Fruit fly (Drosophila melanogaster): ENCODE results near the gene SmD2.

The SmD2 gene

dm6 chr3R:6309676-6310075 is 36.0 kb downstream of the SmD2 start, which contains the start of gene CG31560:
Gene CG31560, plus strand, starts transcription at chr3R:6309976.
- TF ChIP-seq N (GFP tag; optimal IDR thresholded peaks at IDR 0.05) (no peak), br (GFP tag; optimal IDR thresholded peaks at IDR 0.05) (no peak), brk (GFP tag; optimal IDR thresholded peaks at IDR 0.05) (no peak), Dif (GFP tag; optimal IDR thresholded peaks at IDR 0.05; ENCODE audit: partially characterized antibody) (no peak), Sp1 (GFP tag; optimal IDR thresholded peaks at IDR 0.05) (no peak), GATAd (GFP tag; optimal IDR thresholded peaks at IDR 0.05) (no peak), dl (GFP tag; optimal IDR thresholded peaks at IDR 0.05; ENCODE audit: insufficient read depth in 1 of 2, partially characterized antibody in 2 of 2) (no peak), tai (GFP tag; optimal IDR thresholded peaks at IDR 0.05) (no peak), woc (GFP tag; optimal IDR thresholded peaks at IDR 0.05) (no peak), Hr83 (GFP tag; optimal IDR thresholded peaks at IDR 0.05; ENCODE audit: poor library complexity, severe bottlenecking) (no peak), Hnf4 (GFP tag; optimal IDR thresholded peaks at IDR 0.05) (no peak), Dfd (GFP tag; optimal IDR thresholded peaks at IDR 0.05) (no peak), h (GFP tag; optimal IDR thresholded peaks at IDR 0.05) (no peak), OdsH (GFP tag; optimal IDR thresholded peaks at IDR 0.05) (no peak), Jra (GFP tag; optimal IDR thresholded peaks at IDR 0.05) (no peak), Abd-B (GFP tag; optimal IDR thresholded peaks at IDR 0.05) (no peak), CG32264 (GFP tag; optimal IDR thresholded peaks at IDR 0.05) (no peak), foxo (GFP tag; optimal IDR thresholded peaks at IDR 0.05) (no peak), dsf (GFP tag; optimal IDR thresholded peaks at IDR 0.05; ENCODE audit: borderline replicate concordance) (no peak), sage (GFP tag; optimal IDR thresholded peaks at IDR 0.05) (no peak)

- TF ChIP-seq HLH106 (tag; optimal IDR thresholded peaks at IDR 0.05) (no peak), sage (GFP tag; optimal IDR thresholded peaks at IDR 0.05) (no peak)
These were observed 39.1 kb downstream of the SmD2 start, which contains the start of gene CG46026 for dm6 chr3R:6306584-6306983. Gene CG46026, plus strand, starts transcription at chr3R:6306884.

- TF ChIP-seq Vsx2 (GFP tag; optimal IDR thresholded peaks at IDR 0.05; ENCODE audit: partially characterized antibody) = no peak
These were observed 40.8 kb downstream of the SmD2 start, which contains the start of gene Osi16 for dm6 chr3R:6304947-6305346. Gene Osi16, plus strand, starts transcription at chr3R:6305247.

dm6 chr3R:6303738-6304137 is 42.0 kb downstream of the SmD2 start, which contains the start of gene CG46396:
Gene CG46396, plus strand, starts transcription at chr3R:6304038.
- TF ChIP-seq N (GFP tag; optimal IDR thresholded peaks at IDR 0.05) (no peak), lola (GFP tag; optimal IDR thresholded peaks at IDR 0.05) (no peak), Hr83 (GFP tag; optimal IDR thresholded peaks at IDR 0.05; ENCODE audit: poor library complexity, severe bottlenecking) (no peak), HLH106 (tag; optimal IDR thresholded peaks at IDR 0.05) (no peak), fru (GFP tag; optimal IDR thresholded peaks at IDR 0.05) (no peak), Mio (GFP tag; optimal IDR thresholded peaks at IDR 0.05) (no peak), usp (GFP tag; optimal IDR thresholded peaks at IDR 0.05) (no peak), Rel (GFP tag; optimal IDR thresholded peaks at IDR 0.05) (no peak), Rel (tag; optimal IDR thresholded peaks at IDR 0.05) (no peak), dl (GFP tag; optimal IDR thresholded peaks at IDR 0.05; ENCODE audit: insufficient read depth in 1 of 2, partially characterized antibody in 2 of 2) (no peak)

dm6 chr3R:6301257-6301839 is 44.4 kb downstream of the SmD2 start, which contains the start of gene Osi15:
Gene Osi15, plus strand, starts transcription at chr3R:6301804.
- no peak for TF ChIP-seq OdsH (GFP tag; optimal IDR thresholded peaks at IDR 0.05)
- no peak for TF ChIP-seq Dfd (GFP tag; optimal IDR thresholded peaks at IDR 0.05)
- TF ChIP-seq CG9705 (GFP tag; optimal IDR thresholded peaks at IDR 0.05) = no peak
- TF ChIP-seq CG32264 (GFP tag; optimal IDR thresholded peaks at IDR 0.05) = no peak
- no peak for TF ChIP-seq brk (GFP tag; optimal IDR thresholded peaks at IDR 0.05)
- no peak for TF ChIP-seq fru (GFP tag; optimal IDR thresholded peaks at IDR 0.05)
- TF ChIP-seq br (GFP tag; optimal IDR thresholded peaks at IDR 0.05) = no peak
- no peak for TF ChIP-seq Hr78 (GFP tag; optimal IDR thresholded peaks at IDR 0.05)
- TF ChIP-seq foxo (GFP tag; optimal IDR thresholded peaks at IDR 0.05) = no peak
- TF ChIP-seq dsf (GFP tag; optimal IDR thresholded peaks at IDR 0.05; ENCODE audit: borderline replicate concordance) = no peak
- TF ChIP-seq rgr (GFP tag; optimal IDR thresholded peaks at IDR 0.05) = no peak
- no peak for TF ChIP-seq Vsx2 (GFP tag; optimal IDR thresholded peaks at IDR 0.05; ENCODE audit: partially characterized antibody)
- no peak for TF ChIP-seq ey (GFP tag; optimal IDR thresholded peaks at IDR 0.05)
- no peak for TF ChIP-seq Jra (GFP tag; optimal IDR thresholded peaks at IDR 0.05)
- no peak for TF ChIP-seq usp (GFP tag; optimal IDR thresholded peaks at IDR 0.05)
- no peak for TF ChIP-seq woc (GFP tag; optimal IDR thresholded peaks at IDR 0.05)
- TF ChIP-seq CrebA (GFP tag; optimal IDR thresholded peaks at IDR 0.05; ENCODE audit: borderline replicate concordance) = no peak
- TF ChIP-seq Dif (GFP tag; optimal IDR thresholded peaks at IDR 0.05; ENCODE audit: partially characterized antibody) = no peak
- TF ChIP-seq Hnf4 (GFP tag; optimal IDR thresholded peaks at IDR 0.05) = no peak
- no peak for TF ChIP-seq Sp1 (GFP tag; optimal IDR thresholded peaks at IDR 0.05)

All from whole organism, wandering third instar larva.